Worm (Caenorhabditis elegans): ENCODE data around the gene C39E9.7.

- TF ChIP-seq nhr-11 (tag; optimal IDR thresholded peaks at IDR 0.05) (no peak), elt-2 (tag; optimal IDR thresholded peaks at IDR 0.05) (no peak), fkh-10 (GFP tag; optimal IDR thresholded peaks at IDR 0.05) (no peak), ets-4 (tag; optimal IDR thresholded peaks at IDR 0.05) (no peak), ama-1 (optimal IDR thresholded peaks at IDR 0.05) (no peak), C08G9.2 (tag; optimal IDR thresholded peaks at IDR 0.05) (no peak), pha-4 (tag; optimal IDR thresholded peaks at IDR 0.05) (no peak), tbx-7 (tag; optimal IDR thresholded peaks at IDR 0.05) (no peak), hlh-30 (tag; optimal IDR thresholded peaks at IDR 0.05; ENCODE audit: insufficient read depth) (no peak), pag-3 (tag; optimal IDR thresholded peaks at IDR 0.05; ENCODE audit: borderline replicate concordance) (no peak), eyg-1 (tag; optimal IDR thresholded peaks at IDR 0.05) (no peak), lin-11 (tag; optimal IDR thresholded peaks at IDR 0.05) (no peak)
Observed at ce11 chrIV:13082836-13083763, 6.6 kb upstream of the C39E9.7 start.

All from whole organism, late embryonic.